Fruit fly (Drosophila melanogaster): Measurements from ENCODE around the gene CG12299.

dm6 chr2L:10729955-10730354 is 7.2 kb upstream of the CG12299 start, which contains the start of gene CG17118:
- TF ChIP-seq Snoo (tag; optimal IDR thresholded peaks at IDR 0.05) (no peak), CG13204 (GFP tag; optimal IDR thresholded peaks at IDR 0.05) (no peak), CG34367 (tag; optimal IDR thresholded peaks at IDR 0.05) (no peak), CG14655 (GFP tag; optimal IDR thresholded peaks at IDR 0.05) (no peak), CG12605 (GFP tag; IDR thresholded peaks at IDR 0.05) (no peak), gl (tag; optimal IDR thresholded peaks at IDR 0.05) (no peak), EcR (GFP tag; optimal IDR thresholded peaks at IDR 0.05) (no peak), CG4496 (GFP tag; IDR thresholded peaks at IDR 0.05) (no peak), rn (GFP tag; IDR thresholded peaks at IDR 0.05) (no peak), fd96Ca (GFP tag; IDR thresholded peaks at IDR 0.05) (no peak), CG8301 (tag; optimal IDR thresholded peaks at IDR 0.05) (no peak), CG17806 (tag; optimal IDR thresholded peaks at IDR 0.05) (no peak), D1 (tag; optimal IDR thresholded peaks at IDR 0.05) (no peak)

Data from whole organism, pupa.